Fruit fly (Drosophila melanogaster) whole organism, embryonic: ENCODE measurements around the gene Fbxl4.

Experiments
- ATbp ChIP-seq: fragments of 200-800 bp; sonication (Bioruptor generic); optimal IDR thresholded peaks from 2 replicates; lab custom pipeline; 2017; ENCODE audit warnings: missing biosample characterization, mild to moderate bottlenecking, missing genetic modification characterization, missing genetic modification reagents
- Atf3 ChIP-seq: fragments of 200-800 bp; sonication (Bioruptor generic); optimal IDR thresholded peaks from 3 replicates; lab custom pipeline; 2016; ENCODE audit warnings: missing biosample characterization, missing genetic modification characterization
- Bteb2 ChIP-seq: fragments of 200-800 bp; sonication (Bioruptor generic); optimal IDR thresholded peaks from 2 replicates; lab custom pipeline; 2016; ENCODE audit warnings: missing biosample characterization, missing genetic modification characterization
- CG10147 ChIP-seq: fragments of 200-800 bp; sonication (Bioruptor generic); optimal IDR thresholded peaks from 2 replicates; lab custom pipeline; 2019; ENCODE audit warnings: missing biosample characterization, mild to moderate bottlenecking, missing genetic modification characterization, moderate library complexity
- CG10209 ChIP-seq: fragments of 200-800 bp; sonication (Bioruptor generic); optimal IDR thresholded peaks from 3 replicates; lab custom pipeline; 2017; ENCODE audit warnings: missing biosample characterization, mild to moderate bottlenecking, missing genetic modification characterization, missing genetic modification reagents
- CG10543 ChIP-seq: fragments of 200-800 bp; sonication (Bioruptor generic); optimal IDR thresholded peaks from 3 replicates; lab custom pipeline; 2017; ENCODE audit warnings: missing biosample characterization, mild to moderate bottlenecking, missing genetic modification characterization, moderate library complexity
- CG11398 ChIP-seq: fragments of 200-800 bp; sonication (Bioruptor generic); optimal IDR thresholded peaks from 2 replicates; lab custom pipeline; 2016; ENCODE audit warnings: missing biosample characterization, missing genetic modification characterization
- CG12219 ChIP-seq: fragments of 200-800 bp; sonication (Bioruptor generic); optimal IDR thresholded peaks from 3 replicates; lab custom pipeline; 2018; ENCODE audit warnings: missing biosample characterization, mild to moderate bottlenecking, missing genetic modification characterization
- CG14014 ChIP-seq: fragments of 200-800 bp; sonication (Bioruptor generic); IDR thresholded peaks from 2 replicates; pipeline ENCODE4 v1.3.6; 2022; ENCODE audit warnings: missing biosample characterization, missing genetic modification characterization
- CG1529 ChIP-seq: fragments of 200-800 bp; sonication (Bioruptor generic); optimal IDR thresholded peaks from 3 replicates; lab custom pipeline; 2018; ENCODE audit warnings: missing biosample characterization, missing genetic modification characterization
- CG15479 ChIP-seq: fragments of 200-800 bp; sonication (Bioruptor generic); optimal IDR thresholded peaks from 3 replicates; lab custom pipeline; 2019; ENCODE audit warnings: missing biosample characterization, mild to moderate bottlenecking, missing genetic modification characterization, moderate library complexity
- CG1602 ChIP-seq: fragments of 200-800 bp; sonication (Bioruptor generic); optimal IDR thresholded peaks from 3 replicates; lab custom pipeline; 2016; ENCODE audit warnings: missing biosample characterization, missing genetic modification characterization
- CG17612 ChIP-seq: fragments of 200-800 bp; sonication (Bioruptor generic); IDR thresholded peaks from 2 replicates; pipeline ENCODE4 v1.3.6; 2022; ENCODE audit warnings: missing biosample characterization, missing genetic modification characterization
- CG1792 ChIP-seq: fragments of 200-800 bp; sonication (Bioruptor generic); optimal IDR thresholded peaks from 2 replicates; lab custom pipeline; 2016; ENCODE audit warnings: missing biosample characterization, missing genetic modification characterization
- CG18476 ChIP-seq: fragments of 200-800 bp; sonication (Bioruptor generic); optimal IDR thresholded peaks from 2 replicates; lab custom pipeline; 2016; ENCODE audit warnings: missing biosample characterization, mild to moderate bottlenecking, missing genetic modification characterization
- CG2678 ChIP-seq: fragments of 200-800 bp; sonication (Bioruptor generic); optimal IDR thresholded peaks from 3 replicates; lab custom pipeline; 2019; ENCODE audit warnings: missing biosample characterization, mild to moderate bottlenecking, missing genetic modification characterization, moderate library complexity
- CG2889 ChIP-seq: fragments of 200-800 bp; sonication (Bioruptor generic); IDR thresholded peaks from 3 replicates; pipeline ENCODE4 v1.3.6; 2022; ENCODE audit warnings: missing biosample characterization, missing genetic modification characterization
- CG31224 ChIP-seq: fragments of 200-800 bp; sonication (Bioruptor generic); IDR thresholded peaks from 2 replicates; pipeline ENCODE4 v1.3.6; 2022; ENCODE audit warnings: missing biosample characterization, missing genetic modification characterization
- CG3163 ChIP-seq: fragments of 200-800 bp; sonication (Bioruptor generic); optimal IDR thresholded peaks from 3 replicates; lab custom pipeline; 2016; ENCODE audit warnings: missing biosample characterization, missing genetic modification characterization
- CG32767 ChIP-seq: fragments of 200-800 bp; sonication (Bioruptor generic); IDR thresholded peaks from 2 replicates; pipeline ENCODE4 v1.3.6; 2022; ENCODE audit warnings: missing biosample characterization, missing genetic modification characterization
- CG3281 ChIP-seq: fragments of 200-800 bp; sonication (Bioruptor generic); optimal IDR thresholded peaks from 3 replicates; lab custom pipeline; 2017; ENCODE audit warnings: missing biosample characterization, mild to moderate bottlenecking, missing genetic modification characterization
- CG3407 ChIP-seq: fragments of 200-800 bp; sonication (Bioruptor generic); optimal IDR thresholded peaks from 2 replicates; lab custom pipeline; 2018; ENCODE audit warnings: missing biosample characterization, mild to moderate bottlenecking, missing genetic modification characterization
- CG3995 ChIP-seq: fragments of 200-800 bp; sonication (Bioruptor generic); optimal IDR thresholded peaks from 3 replicates; lab custom pipeline; 2016; ENCODE audit warnings: missing biosample characterization, missing genetic modification characterization
- CG6272 ChIP-seq: fragments of 200-800 bp; sonication (Bioruptor generic); IDR thresholded peaks from 2 replicates; pipeline ENCODE4 v1.3.6; 2022; ENCODE audit warnings: missing biosample characterization, missing genetic modification characterization
- CG7271 ChIP-seq: fragments of 200-800 bp; sonication (Bioruptor generic); optimal IDR thresholded peaks from 2 replicates; lab custom pipeline; 2018; ENCODE audit warnings: missing biosample characterization, mild to moderate bottlenecking, missing genetic modification characterization, moderate library complexity
- CG7556 ChIP-seq: fragments of 200-800 bp; sonication (Bioruptor generic); optimal IDR thresholded peaks from 2 replicates; lab custom pipeline; 2017; ENCODE audit warnings: missing biosample characterization, mild to moderate bottlenecking, missing genetic modification characterization
- CG8388 ChIP-seq: fragments of 200-800 bp; sonication (Bioruptor generic); optimal IDR thresholded peaks from 2 replicates; lab custom pipeline; 2019; ENCODE audit warnings: missing biosample characterization, mild to moderate bottlenecking, missing genetic modification characterization, moderate library complexity
- Camta ChIP-seq: fragments of 200-800 bp; sonication (Bioruptor generic); optimal IDR thresholded peaks from 2 replicates; lab custom pipeline; 2016; ENCODE audit warnings: missing biosample characterization, missing genetic modification characterization
- Dek ChIP-seq: fragments of 200-800 bp; sonication (Bioruptor generic); optimal IDR thresholded peaks from 3 replicates; lab custom pipeline; 2019; ENCODE audit warnings: missing biosample characterization, mild to moderate bottlenecking, missing genetic modification characterization, moderate library complexity
- Dref ChIP-seq: fragments of 200-800 bp; sonication (Bioruptor generic); IDR thresholded peaks from 2 replicates; pipeline ENCODE4 v1.3.6; 2022; ENCODE audit warnings: missing biosample characterization, missing genetic modification characterization
- Drgx ChIP-seq: fragments of 200-800 bp; sonication (Bioruptor generic); IDR thresholded peaks from 2 replicates; pipeline ENCODE4 v1.3.6; 2022; ENCODE audit warnings: missing biosample characterization, missing genetic modification characterization
- Gsc ChIP-seq: fragments of 200-800 bp; sonication (Bioruptor generic); IDR thresholded peaks from 2 replicates; pipeline ENCODE4 v1.3.6; 2022; ENCODE audit warnings: missing biosample characterization, missing genetic modification characterization
- MBD-R2 ChIP-seq: fragments of 200-800 bp; sonication (Bioruptor generic); IDR thresholded peaks from 2 replicates; pipeline ENCODE4 v1.3.6; 2022; ENCODE audit warnings: missing biosample characterization, missing genetic modification characterization
- Max ChIP-seq: fragments of 200-800 bp; sonication (Bioruptor generic); optimal IDR thresholded peaks from 2 replicates; lab custom pipeline; 2016; ENCODE audit warnings: missing biosample characterization, mild to moderate bottlenecking, missing genetic modification characterization
- Med ChIP-seq: fragments of 200-800 bp; sonication (Bioruptor generic); peaks from one replicate; lab custom pipeline; 2016; ENCODE audit warnings: missing biosample characterization, missing genetic modification characterization, mild to moderate bottlenecking, inconsistent platforms, moderate library complexity
- Oaz ChIP-seq: fragments of 200-800 bp; sonication (Bioruptor generic); IDR thresholded peaks from 2 replicates; pipeline ENCODE4 v1.3.6; 2022; ENCODE audit warnings: missing biosample characterization, missing genetic modification characterization
- Scr ChIP-seq: fragments of 200-800 bp; sonication (Bioruptor generic); IDR thresholded peaks from 2 replicates; pipeline ENCODE4 v1.3.6; 2022; ENCODE audit warnings: missing biosample characterization, missing genetic modification characterization; ENCODE audit not compliant: partially characterized antibody
- Sox100B ChIP-seq: fragments of 200-800 bp; sonication (Bioruptor generic); optimal IDR thresholded peaks from 3 replicates; lab custom pipeline; 2018; ENCODE audit warnings: missing biosample characterization, mild to moderate bottlenecking, missing genetic modification characterization
- Vsx1 ChIP-seq: fragments of 200-800 bp; sonication (Bioruptor generic); optimal IDR thresholded peaks from 2 replicates; lab custom pipeline; 2017; ENCODE audit warnings: missing biosample characterization, mild to moderate bottlenecking, missing genetic modification characterization, missing genetic modification reagents
- ash1 ChIP-seq: fragments of 200-800 bp; sonication (Bioruptor generic); optimal IDR thresholded peaks from 2 replicates; lab custom pipeline; 2018; ENCODE audit warnings: missing biosample characterization, mild to moderate bottlenecking, missing genetic modification characterization
- dati ChIP-seq: fragments of 200-800 bp; sonication (Bioruptor generic); IDR thresholded peaks from 2 replicates; pipeline ENCODE4 v1.3.6; 2022; ENCODE audit warnings: missing biosample characterization, missing genetic modification characterization
- dpn ChIP-seq, 2 experiments: fragments of 200-800 bp; sonication (Bioruptor generic); optimal IDR thresholded peaks; 3 replicates each; lab custom pipeline; 2016; ENCODE audit warnings: missing biosample characterization in 2 of 2, missing genetic modification characterization in 2 of 2
- emc ChIP-seq: fragments of 200-800 bp; sonication (Bioruptor generic); optimal IDR thresholded peaks from 2 replicates; lab custom pipeline; 2016; ENCODE audit warnings: missing biosample characterization, missing genetic modification characterization
- fru ChIP-seq: fragments of >200 bp; optimal IDR thresholded peaks from 2 replicates; lab custom pipeline; 2017
- ham ChIP-seq: fragments of 200-800 bp; sonication (Bioruptor generic); IDR thresholded peaks from 2 replicates; pipeline ENCODE4 v1.3.6; 2022; ENCODE audit warnings: missing biosample characterization, missing genetic modification characterization
- hbn ChIP-seq: fragments of 200-800 bp; sonication (Bioruptor generic); IDR thresholded peaks from 2 replicates; pipeline ENCODE4 v1.3.6; 2022; ENCODE audit warnings: missing biosample characterization, missing genetic modification characterization; ENCODE audit not compliant: partially characterized antibody
- klu ChIP-seq: fragments of 200-800 bp; sonication (Bioruptor generic); IDR thresholded peaks from 2 replicates; pipeline ENCODE4 v1.3.6; 2022; ENCODE audit warnings: missing biosample characterization, missing genetic modification characterization
- run ChIP-seq: fragments of 200-800 bp; sonication (Bioruptor generic); optimal IDR thresholded peaks from 3 replicates; lab custom pipeline; 2018; ENCODE audit warnings: missing biosample characterization, mild to moderate bottlenecking, missing genetic modification characterization
- seq ChIP-seq: fragments of 200-800 bp; sonication (Bioruptor generic); IDR thresholded peaks from 2 replicates; pipeline ENCODE4 v1.3.6; 2022; ENCODE audit warnings: missing biosample characterization, missing genetic modification characterization
- slp2 ChIP-seq: fragments of 200-800 bp; sonication (Bioruptor generic); optimal IDR thresholded peaks from 2 replicates; lab custom pipeline; 2016; ENCODE audit warnings: missing biosample characterization, missing genetic modification characterization
- trh ChIP-seq: fragments of 200-800 bp; sonication (Bioruptor generic); optimal IDR thresholded peaks from 2 replicates; lab custom pipeline; 2016; ENCODE audit warnings: missing biosample characterization, missing genetic modification characterization
- tx ChIP-seq: fragments of 200-800 bp; sonication (Bioruptor generic); optimal IDR thresholded peaks from 2 replicates; lab custom pipeline; 2016; ENCODE audit warnings: missing biosample characterization, missing genetic modification characterization

Gene Fbxl4

dm6 chrX:14218045-14218483 lies 19.7 kb downstream of the Fbxl4 start (continued):
- TF ChIP-seq CG11398 (no peak), Drgx (peak; percentile 97), CG1529 (GFP tag; lab: Kevin White, UChicago) (peak; percentile 64), run (tag; lab: Kevin White, UChicago) (peak; percentile 82), MBD-R2 (GFP tag; lab: Robert Waterston, UW) (peak; percentile 61; the same call in 1 of the 2 replicates), ham (peak; percentile 46; the same call in 1 of the 2 replicates), CG7271 (tag; lab: Kevin White, UChicago) (peak; percentile 60), Camta (GFP tag; lab: Kevin White, UChicago) (peak; percentile 75), CG10147 (GFP tag; lab: Kevin White, UChicago) (peak; percentile 86), seq (GFP tag; lab: Robert Waterston, UW) (peak; percentile 80), dpn (GFP tag; optimal IDR thresholded peaks at IDR 0.05; lab: Kevin White, UChicago) (peak; percentile 83 to 86), CG10543 (no peak), Scr (no peak), CG15479 (GFP tag; lab: Kevin White, UChicago) (no peak), CG3995 (GFP tag; lab: Kevin White, UChicago) (peak; percentile 29), CG14014 (GFP tag; lab: Robert Waterston, UW) (peak; percentile 84), CG10209 (GFP tag; lab: Kevin White, UChicago) (peak; percentile 87), CG3163 (no peak), tx (GFP tag; lab: Kevin White, UChicago) (peak; percentile 41), ash1 (GFP tag; lab: Kevin White, UChicago) (no peak), dati (GFP tag; lab: Robert Waterston, UW) (peak; percentile 23; the same call in 1 of the 2 replicates), slp2 (GFP tag; lab: Kevin White, UChicago) (peak; percentile 65), CG12219 (GFP tag; lab: Kevin White, UChicago) (peak; percentile 69), Oaz (GFP tag; lab: Robert Waterston, UW) (peak; percentile 62), Vsx1 (peak; percentile 58), CG2889 (GFP tag; lab: Robert Waterston, UW) (peak; percentile 80), Sox100B (GFP tag; lab: Kevin White, UChicago) (peak; percentile 89), CG2678 (tag; lab: Kevin White, UChicago) (peak; percentile 92), CG1602 (GFP tag; lab: Kevin White, UChicago) (peak; percentile 75), CG1792 (peak; percentile 49), hbn (GFP tag; lab: Robert Waterston, UW) (no peak), Gsc (GFP tag; lab: Robert Waterston, UW) (no peak), CG17612 (GFP tag; lab: Robert Waterston, UW) (peak; percentile 70), emc (GFP tag; lab: Kevin White, UChicago) (peak; percentile 57), Max (GFP tag; lab: Kevin White, UChicago) (peak; percentile 71), klu (GFP tag; lab: Robert Waterston, UW) (peak; percentile 66; the same call in 1 of the 2 replicates), trh (GFP tag; lab: Kevin White, UChicago) (peak; percentile 85), CG3281 (GFP tag; lab: Kevin White, UChicago) (peak; percentile 88), ATbp (GFP tag; lab: Kevin White, UChicago) (peak; percentile 87), CG8388 (GFP tag; lab: Kevin White, UChicago) (peak; percentile 89), CG31224 (peak; percentile 81), Dek (peak; percentile 87), fru (lab: Kevin White, UChicago) (no peak), CG32767 (GFP tag; lab: Robert Waterston, UW) (peak; percentile 88), Bteb2 (GFP tag; lab: Kevin White, UChicago) (peak; percentile 82), Med (GFP tag; lab: Kevin White, UChicago) (peak; percentile 94), CG3407 (GFP tag; lab: Kevin White, UChicago) (peak; percentile 80), CG6272 (peak; percentile 64), Dref (GFP tag; lab: Robert Waterston, UW) (no peak), Atf3 (GFP tag; lab: Kevin White, UChicago) (peak; percentile 56), CG18476 (GFP tag; lab: Kevin White, UChicago) (peak; percentile 79), CG7556 (GFP tag; lab: Kevin White, UChicago) (peak; percentile 91)
